Fruit fly (Drosophila melanogaster) whole organism, pupa: ENCODE results near the gene toe.

Experiments used
- CG17806 ChIP-seq: fragments of 200-800 bp; sonication (Bioruptor generic); optimal IDR thresholded peaks from 2 replicates; lab custom pipeline; 2018; ENCODE audit warnings: missing biosample characterization, mild to moderate bottlenecking, missing genetic modification characterization, moderate library complexity
- CG34367 ChIP-seq: fragments of 200-800 bp; sonication (Bioruptor generic); optimal IDR thresholded peaks from 2 replicates; lab custom pipeline; 2018; ENCODE audit warnings: missing biosample characterization, mild to moderate bottlenecking, missing genetic modification characterization
- CG4496 ChIP-seq: fragments of 200-800 bp; sonication (Bioruptor generic); IDR thresholded peaks from 3 replicates; pipeline ENCODE4 v1.3.6; 2022; ENCODE audit warnings: missing biosample characterization, missing genetic modification characterization
- CG8159 ChIP-seq: fragments of 200-800 bp; sonication (Bioruptor generic); optimal IDR thresholded peaks from 3 replicates; lab custom pipeline; 2018; ENCODE audit warnings: missing biosample characterization, mild to moderate bottlenecking, missing genetic modification characterization, moderate library complexity
- CG8301 ChIP-seq: fragments of 200-800 bp; sonication (Bioruptor generic); optimal IDR thresholded peaks from 2 replicates; lab custom pipeline; 2018; ENCODE audit warnings: missing biosample characterization, mild to moderate bottlenecking, missing genetic modification characterization
- CG9948 ChIP-seq: fragments of 200-800 bp; sonication (Bioruptor generic); optimal IDR thresholded peaks from 2 replicates; lab custom pipeline; 2018; ENCODE audit warnings: missing biosample characterization, mild to moderate bottlenecking, missing genetic modification characterization, moderate library complexity
- D1 ChIP-seq: fragments of 200-800 bp; sonication (Bioruptor generic); optimal IDR thresholded peaks from 2 replicates; lab custom pipeline; 2018; ENCODE audit warnings: missing biosample characterization, mild to moderate bottlenecking, missing genetic modification characterization, moderate library complexity
- Pif1A ChIP-seq: fragments of 200-800 bp; sonication (Bioruptor generic); optimal IDR thresholded peaks from 3 replicates; lab custom pipeline; 2016; ENCODE audit warnings: missing biosample characterization, missing genetic modification characterization
- Pif1B ChIP-seq: fragments of 200-800 bp; sonication (Bioruptor generic); optimal IDR thresholded peaks from 3 replicates; lab custom pipeline; 2016; ENCODE audit warnings: missing biosample characterization, missing genetic modification characterization
- gl ChIP-seq: fragments of 200-800 bp; sonication (Bioruptor generic); optimal IDR thresholded peaks from 2 replicates; lab custom pipeline; 2018; ENCODE audit warnings: missing biosample characterization, mild to moderate bottlenecking, missing genetic modification characterization

DNA sequence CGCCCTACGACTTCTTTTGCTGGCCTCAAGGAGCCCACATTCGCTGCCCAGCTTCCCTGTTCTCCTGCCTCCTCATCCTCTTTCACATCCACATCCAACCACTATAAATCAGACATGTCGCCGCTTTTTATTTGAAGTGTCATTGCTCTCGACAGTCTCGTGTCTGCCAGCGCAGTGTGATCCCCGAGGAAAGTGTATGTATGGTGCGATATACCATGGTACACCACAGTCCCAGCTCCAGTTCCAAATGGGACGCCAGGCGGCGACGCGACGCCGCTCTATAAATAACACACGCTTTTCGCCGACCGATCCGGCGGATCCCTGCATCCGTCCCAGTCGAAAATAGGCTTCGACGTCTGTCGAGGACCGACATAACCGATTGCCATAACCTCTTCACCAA is 45.8 kb upstream of the toe start:
- no peak for TF ChIP-seq CG8159 (tag; lab: Kevin White, UChicago)
- no peak for TF ChIP-seq Pif1B
- no peak for TF ChIP-seq CG17806
- no peak for TF ChIP-seq CG4496 (GFP tag; lab: Robert Waterston, UW)
- no peak for TF ChIP-seq CG9948 (tag; lab: Kevin White, UChicago)
- TF ChIP-seq CG8301 (tag; lab: Kevin White, UChicago), result no peak
- no peak for TF ChIP-seq CG34367
- no peak for TF ChIP-seq D1 (tag; lab: Kevin White, UChicago)
- no peak for TF ChIP-seq gl (tag; lab: Kevin White, UChicago)
- TF ChIP-seq Pif1A, result no peak
